Fruit fly (Drosophila melanogaster) whole organism, embryonic: ENCODE data around the gene Cyt-c1L.
A peak's percentile ranks its signal among the peaks of the same experiment; 100 is the strongest.

Source experiments
- ATbp ChIP-seq: fragments of 200-800 bp; sonication (Bioruptor generic); optimal IDR thresholded peaks from 2 replicates; lab custom pipeline; 2017; ENCODE audit warnings: missing biosample characterization, mild to moderate bottlenecking, missing genetic modification characterization, missing genetic modification reagents
- Antp ChIP-seq: fragments of 200-800 bp; sonication (Bioruptor generic); optimal IDR thresholded peaks from 3 replicates; lab custom pipeline; 2016; ENCODE audit warnings: missing biosample characterization, missing genetic modification characterization
- Awh ChIP-seq: fragments of 200-800 bp; sonication (Bioruptor generic); IDR thresholded peaks from 2 replicates; pipeline ENCODE4, ENCODE4 v1.3.6; 2022; ENCODE audit warnings: missing biosample characterization, missing genetic modification characterization
- BEAF-32 ChIP-seq: fragments of 200-800 bp; sonication (Bioruptor generic); optimal IDR thresholded peaks from 3 replicates; lab custom pipeline; 2017; ENCODE audit warnings: missing biosample characterization, missing genetic modification characterization, mild to moderate bottlenecking, moderate library complexity, missing genetic modification reagents
- CG10267 ChIP-seq: fragments of 200-800 bp; sonication (Bioruptor generic); optimal IDR thresholded peaks from 2 replicates; lab custom pipeline; 2018; ENCODE audit warnings: missing biosample characterization, mild to moderate bottlenecking, missing genetic modification characterization, moderate library complexity
- CG11247 ChIP-seq: fragments of 200-800 bp; sonication (Bioruptor generic); IDR thresholded peaks from 2 replicates; pipeline ENCODE4 v1.3.6; 2022; ENCODE audit warnings: missing biosample characterization, missing genetic modification characterization
- CG11560 ChIP-seq: fragments of 200-800 bp; sonication (Bioruptor generic); IDR thresholded peaks from 3 replicates; pipeline ENCODE4 v1.3.6; 2022; ENCODE audit warnings: missing biosample characterization, missing genetic modification characterization
- CG14667 ChIP-seq: fragments of 200-800 bp; sonication (Bioruptor generic); IDR thresholded peaks from 2 replicates; pipeline ENCODE4 v1.3.6; 2022; ENCODE audit warnings: missing biosample characterization, missing genetic modification characterization
- CG1603 ChIP-seq: fragments of 200-800 bp; sonication (Bioruptor generic); optimal IDR thresholded peaks from 2 replicates; lab custom pipeline; 2019; ENCODE audit warnings: missing biosample characterization, mild to moderate bottlenecking, missing genetic modification characterization, moderate library complexity
- CG16815 ChIP-seq: fragments of 200-800 bp; sonication (Bioruptor generic); optimal IDR thresholded peaks from 3 replicates; lab custom pipeline; 2017; ENCODE audit warnings: missing biosample characterization, mild to moderate bottlenecking, missing genetic modification characterization
- CG17385 ChIP-seq: fragments of 200-800 bp; sonication (Bioruptor generic); optimal IDR thresholded peaks from 3 replicates; lab custom pipeline; 2018; ENCODE audit warnings: missing biosample characterization, mild to moderate bottlenecking, missing genetic modification characterization
- CG17802 ChIP-seq: fragments of 200-800 bp; sonication (Bioruptor generic); optimal IDR thresholded peaks from 2 replicates; lab custom pipeline; 2018; ENCODE audit warnings: missing biosample characterization, mild to moderate bottlenecking, missing genetic modification characterization, moderate library complexity
- CG18262 ChIP-seq: fragments of 200-800 bp; optimal IDR thresholded peaks from 3 replicates; lab custom pipeline; 2019; ENCODE audit warnings: missing biosample characterization, mild to moderate bottlenecking, missing genetic modification characterization, moderate library complexity
- CG30020 ChIP-seq: fragments of 200-800 bp; optimal IDR thresholded peaks from 2 replicates; lab custom pipeline; 2019; ENCODE audit warnings: missing biosample characterization, mild to moderate bottlenecking, missing genetic modification characterization, moderate library complexity
- CG31224 ChIP-seq: fragments of 200-800 bp; sonication (Bioruptor generic); IDR thresholded peaks from 2 replicates; pipeline ENCODE4 v1.3.6; 2022; ENCODE audit warnings: missing biosample characterization, missing genetic modification characterization
- CG3838 ChIP-seq: fragments of 200-800 bp; sonication (Bioruptor generic); optimal IDR thresholded peaks from 3 replicates; lab custom pipeline; 2016; ENCODE audit warnings: missing biosample characterization, missing genetic modification characterization
- CG4282 ChIP-seq: fragments of 200-800 bp; sonication (Bioruptor generic); optimal IDR thresholded peaks from 2 replicates; lab custom pipeline; 2016; ENCODE audit warnings: missing biosample characterization, missing genetic modification characterization
- CG7271 ChIP-seq: fragments of 200-800 bp; sonication (Bioruptor generic); optimal IDR thresholded peaks from 2 replicates; lab custom pipeline; 2018; ENCODE audit warnings: missing biosample characterization, mild to moderate bottlenecking, missing genetic modification characterization, moderate library complexity
- CG7928 ChIP-seq: fragments of 200-800 bp; sonication (Bioruptor generic); optimal IDR thresholded peaks from 2 replicates; lab custom pipeline; 2017; ENCODE audit warnings: missing biosample characterization, mild to moderate bottlenecking, missing genetic modification characterization
- CG8359 ChIP-seq: fragments of 200-800 bp; sonication (Bioruptor generic); optimal IDR thresholded peaks from 2 replicates; lab custom pipeline; 2017; ENCODE audit warnings: missing biosample characterization, mild to moderate bottlenecking, missing genetic modification characterization, borderline replicate concordance
- CG8944 ChIP-seq: fragments of 200-800 bp; sonication (Bioruptor generic); optimal IDR thresholded peaks from 3 replicates; lab custom pipeline; 2016; ENCODE audit warnings: missing biosample characterization, missing genetic modification characterization
- CG9876 ChIP-seq: fragments of 200-800 bp; sonication (Bioruptor generic); optimal IDR thresholded peaks from 2 replicates; lab custom pipeline; 2016; ENCODE audit warnings: missing biosample characterization, missing genetic modification characterization
- CTCF ChIP-seq: fragments of 200-800 bp; sonication (Bioruptor generic); optimal IDR thresholded peaks from 2 replicates; lab custom pipeline; 2017; ENCODE audit warnings: missing biosample characterization, mild to moderate bottlenecking, missing genetic modification characterization, moderate library complexity
- Deaf1 ChIP-seq: fragments of 200-800 bp; optimal IDR thresholded peaks from 3 replicates; lab custom pipeline; 2019; ENCODE audit warnings: missing biosample characterization, mild to moderate bottlenecking, missing genetic modification characterization, moderate library complexity
- Fer3 ChIP-seq: fragments of 200-800 bp; sonication (Bioruptor generic); optimal IDR thresholded peaks from 2 replicates; lab custom pipeline; 2018; ENCODE audit warnings: missing biosample characterization, mild to moderate bottlenecking, missing genetic modification characterization, moderate library complexity
- Hmx ChIP-seq: fragments of 200-800 bp; sonication (Bioruptor generic); optimal IDR thresholded peaks from 2 replicates; lab custom pipeline; 2016; ENCODE audit warnings: missing biosample characterization, missing genetic modification characterization
- Mes4 ChIP-seq: fragments of 200-800 bp; sonication (Bioruptor generic); optimal IDR thresholded peaks from 2 replicates; lab custom pipeline; 2016; ENCODE audit warnings: missing biosample characterization, missing genetic modification characterization
- PHDP ChIP-seq: fragments of 200-800 bp; sonication (Bioruptor generic); optimal IDR thresholded peaks from 3 replicates; lab custom pipeline; 2018; ENCODE audit warnings: missing biosample characterization, mild to moderate bottlenecking, missing genetic modification characterization, moderate library complexity
- Pdp1 ChIP-seq, 2 experiments: fragments of 200-800 bp; sonication (Bioruptor generic); optimal IDR thresholded peaks; 3 replicates each; lab custom pipeline; 2016; ENCODE audit warnings: missing biosample characterization in 2 of 2, missing genetic modification characterization in 2 of 2, mild to moderate bottlenecking in 1 of 2, moderate library complexity in 1 of 2
- Sry-β ChIP-seq: fragments of 200-800 bp; sonication (Bioruptor generic); optimal IDR thresholded peaks from 2 replicates; lab custom pipeline; 2018; ENCODE audit warnings: missing biosample characterization, mild to moderate bottlenecking, missing genetic modification characterization, moderate library complexity
- Stat92E ChIP-seq, 3 experiments: fragments of >200 bp in 2 of 3; fragments of 200-800 bp in 1 of 3; sonication (Bioruptor generic) in 1 of 3; optimal IDR thresholded peaks; 2 replicates each; lab custom pipeline; 2017 to 2019; ENCODE audit warnings: missing biosample characterization in 3 of 3, missing genetic modification characterization in 3 of 3, mild to moderate bottlenecking in 1 of 3, moderate library complexity in 1 of 3
- Tbp ChIP-seq: fragments of >200 bp; optimal IDR thresholded peaks from 2 replicates; lab custom pipeline; 2018; ENCODE audit warnings: missing biosample characterization, missing genetic modification characterization
- ara ChIP-seq: fragments of 200-800 bp; sonication (Bioruptor generic); IDR thresholded peaks from 2 replicates; pipeline ENCODE4 v1.3.6; 2022; ENCODE audit warnings: missing biosample characterization, missing genetic modification characterization
- ato ChIP-seq: fragments of 200-800 bp; sonication (Bioruptor generic); IDR thresholded peaks from 2 replicates; pipeline ENCODE4 v1.3.6; 2022; ENCODE audit warnings: missing biosample characterization, missing genetic modification characterization; ENCODE audit not compliant: partially characterized antibody
- bowl ChIP-seq: fragments of 200-800 bp; sonication (Bioruptor generic); IDR thresholded peaks from 2 replicates; pipeline ENCODE4 v1.3.6; 2022; ENCODE audit warnings: missing biosample characterization, missing genetic modification characterization
- corto ChIP-seq: fragments of 200-800 bp; sonication (Bioruptor generic); optimal IDR thresholded peaks from 2 replicates; lab custom pipeline; 2016; ENCODE audit warnings: missing biosample characterization, mild to moderate bottlenecking, missing genetic modification characterization, moderate library complexity
- gfzf ChIP-seq: fragments of 200-800 bp; sonication (Bioruptor generic); optimal IDR thresholded peaks from 2 replicates; lab custom pipeline; 2016; ENCODE audit warnings: missing biosample characterization, mild to moderate bottlenecking, missing genetic modification characterization, moderate library complexity
- hth ChIP-seq: fragments of >200 bp; optimal IDR thresholded peaks from 2 replicates; lab custom pipeline; 2017; ENCODE audit warnings: inconsistent platforms
- odd ChIP-seq: fragments of 200-800 bp; sonication (Bioruptor generic); optimal IDR thresholded peaks from 2 replicates; lab custom pipeline; 2017; ENCODE audit warnings: missing biosample characterization, mild to moderate bottlenecking, missing genetic modification characterization
- peb ChIP-seq: fragments of 200-800 bp; sonication (Bioruptor generic); IDR thresholded peaks from 2 replicates; pipeline ENCODE4 v1.3.6; 2022; ENCODE audit warnings: missing biosample characterization, missing genetic modification characterization
- pum ChIP-seq: fragments of 200-800 bp; sonication (Bioruptor generic); optimal IDR thresholded peaks from 2 replicates; lab custom pipeline; 2016; ENCODE audit warnings: missing biosample characterization, missing genetic modification characterization
- repo ChIP-seq: fragments of 200-800 bp; sonication (Bioruptor generic); optimal IDR thresholded peaks from 2 replicates; lab custom pipeline; 2016; ENCODE audit warnings: missing biosample characterization, missing genetic modification characterization
- ssp ChIP-seq: fragments of 200-800 bp; sonication (Bioruptor generic); IDR thresholded peaks from 2 replicates; pipeline ENCODE4 v1.3.6; 2022; ENCODE audit warnings: missing biosample characterization, missing genetic modification characterization
- stc ChIP-seq: fragments of 200-800 bp; sonication (Bioruptor generic); IDR thresholded peaks from 2 replicates; pipeline ENCODE4 v1.3.6; 2022; ENCODE audit warnings: missing biosample characterization, missing genetic modification characterization
- tgo ChIP-seq: fragments of 200-800 bp; sonication (Bioruptor generic); IDR thresholded peaks from 3 replicates; pipeline ENCODE4 v1.3.6; 2022; ENCODE audit warnings: missing biosample characterization, missing genetic modification characterization
- tna ChIP-seq: fragments of 200-800 bp; sonication (Bioruptor generic); IDR thresholded peaks from 2 replicates; pipeline ENCODE4 v1.3.6; 2022; ENCODE audit warnings: missing biosample characterization, missing genetic modification characterization; ENCODE audit not compliant: partially characterized antibody
- tup ChIP-seq: fragments of 200-800 bp; sonication (Bioruptor generic); optimal IDR thresholded peaks from 2 replicates; lab custom pipeline; 2016; ENCODE audit warnings: missing biosample characterization, mild to moderate bottlenecking, missing genetic modification characterization, moderate library complexity
- zen2 ChIP-seq: fragments of 200-800 bp; sonication (Bioruptor generic); IDR thresholded peaks from 3 replicates; pipeline ENCODE4 v1.3.6; 2022; ENCODE audit warnings: missing biosample characterization, missing genetic modification characterization; ENCODE audit not compliant: partially characterized antibody

Gene Cyt-c1L

DNA sequence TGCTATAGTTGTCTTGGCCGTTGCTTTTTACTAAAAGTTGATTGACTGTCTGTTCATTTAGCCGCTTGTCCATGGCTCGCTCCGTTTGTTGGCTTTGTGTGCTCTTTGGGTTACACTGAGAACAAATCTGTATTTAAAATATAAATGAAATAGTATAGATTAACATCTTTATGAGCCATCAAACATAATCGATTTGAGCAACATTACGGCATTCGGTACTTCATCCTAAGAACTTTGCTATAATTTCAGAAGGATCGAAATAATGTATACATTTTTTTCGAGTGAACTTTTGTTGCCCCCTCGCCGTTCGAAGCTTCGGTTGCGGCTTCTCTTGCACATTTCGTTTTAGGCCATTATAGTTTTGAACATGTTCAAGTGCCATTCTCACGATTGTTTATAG lies 4.1 kb upstream of the Cyt-c1L start (continued):
- TF ChIP-seq CG4282 (no peak), CG11247 (GFP tag; lab: Robert Waterston, UW) (no peak), Pdp1 (GFP tag; optimal IDR thresholded peaks at IDR 0.05; lab: Kevin White, UChicago) (peak; percentile 11 to 42), CG18262 (peak; percentile 78), CG14667 (peak; percentile 37), ara (GFP tag; lab: Robert Waterston, UW) (peak; percentile 51; the same call in 1 of the 2 replicates), stc (GFP tag; lab: Robert Waterston, UW) (peak; percentile 71), tgo (GFP tag; lab: Robert Waterston, UW) (peak; percentile 72; the same call in 2 of the 3 replicates), Deaf1 (no peak), CG16815 (no peak), CG3838 (GFP tag; lab: Kevin White, UChicago) (peak; percentile 39), Mes4 (GFP tag; lab: Kevin White, UChicago) (no peak), odd (GFP tag; lab: Kevin White, UChicago) (peak; percentile 67), Awh (GFP tag; lab: Robert Waterston, UW) (peak; percentile 68), gfzf (GFP tag; lab: Kevin White, UChicago) (no peak), BEAF-32 (GFP tag; lab: Kevin White, UChicago) (no peak), Hmx (no peak), Sry-β (GFP tag; lab: Kevin White, UChicago) (no peak), CG8944 (GFP tag; lab: Kevin White, UChicago) (no peak), CG7928 (GFP tag; lab: Kevin White, UChicago) (no peak), ato (no peak), CG7271 (tag; lab: Kevin White, UChicago) (peak; percentile 13), corto (GFP tag; lab: Kevin White, UChicago) (peak; percentile 22), CG30020 (tag; lab: Kevin White, UChicago) (peak; percentile 15), CG11560 (tag; lab: Robert Waterston, UW) (no peak), zen2 (GFP tag; lab: Robert Waterston, UW) (no peak), CG31224 (no peak), CG10267 (tag; lab: Kevin White, UChicago) (peak; percentile 69), CG9876 (no peak), CG1603 (tag; lab: Kevin White, UChicago) (peak; percentile 82), ssp (GFP tag; lab: Robert Waterston, UW) (peak; percentile 26; the same call in 1 of the 2 replicates), CG8359 (peak; percentile 36), hth (lab: Kevin White, UChicago) (no peak), PHDP (peak; percentile 77), repo (no peak), pum (GFP tag; lab: Kevin White, UChicago) (peak; percentile 27), bowl (GFP tag; lab: Robert Waterston, UW) (0 out of 2 replicates have a peak, but pooled peaks have one; percentile 28), Antp (GFP tag; lab: Kevin White, UChicago) (no peak), Fer3 (tag; lab: Kevin White, UChicago) (peak; percentile 56), peb (peak; percentile 37; the same call in 1 of the 2 replicates), Tbp (no peak), CG17802 (peak; percentile 43), tna (no peak), ATbp (GFP tag; lab: Kevin White, UChicago) (peak; percentile 83), CG17385 (GFP tag; lab: Kevin White, UChicago) (peak; percentile 71), Stat92E (GFP tag; optimal IDR thresholded peaks at IDR 0.05; lab: Kevin White, UChicago) (no peak), CTCF (GFP tag; lab: Kevin White, UChicago) (no peak), tup (GFP tag; lab: Kevin White, UChicago) (no peak)
